Fruit fly (Drosophila melanogaster): ENCODE measurements around the gene JMJD6.

JMJD6 gene

dm6 chr3R:22368777-22369214 is 6.6 kb upstream of the JMJD6 start (continued):
- TF ChIP-seq pan (optimal IDR thresholded peaks at IDR 0.05) (peak in 1 of 2 experiments; percentile 31), pan (GFP tag; optimal IDR thresholded peaks at IDR 0.05 in 1 of 2, IDR thresholded peaks at IDR 0.05 in 1 of 2) (peak in 1 of 2 experiments; percentile 82), D19B (GFP tag; optimal IDR thresholded peaks at IDR 0.05) (peak; percentile 94), caup (GFP tag; optimal IDR thresholded peaks at IDR 0.05; ENCODE audit: severe bottlenecking) (peak; percentile 66), CG13894 (tag; optimal IDR thresholded peaks at IDR 0.05) (no peak), ac (GFP tag; optimal IDR thresholded peaks at IDR 0.05) (no peak), CG6175 (GFP tag; IDR thresholded peaks at IDR 0.05) (no peak), CG4360 (GFP tag; IDR thresholded peaks at IDR 0.05) (no peak; the same call in 1 of the 2 replicates), fu2 (GFP tag; optimal IDR thresholded peaks at IDR 0.05) (no peak), Nf-YC (tag; optimal IDR thresholded peaks at IDR 0.05) (no peak), oc (tag; optimal IDR thresholded peaks at IDR 0.05) (no peak), CG1233 (GFP tag; optimal IDR thresholded peaks at IDR 0.05) (no peak), CG18599 (GFP tag; optimal IDR thresholded peaks at IDR 0.05) (peak; percentile 87), CG10366 (GFP tag; IDR thresholded peaks at IDR 0.05) (peak; percentile 76), ato (GFP tag; IDR thresholded peaks at IDR 0.05; ENCODE audit: partially characterized antibody) (no peak), bigmax (GFP tag; optimal IDR thresholded peaks at IDR 0.05) (no peak), Spps (tag; optimal IDR thresholded peaks at IDR 0.05) (no peak), GATAe (GFP tag; conservative IDR thresholded peaks at IDR 0.05) (peak; percentile 13; the same call in 1 of the 2 replicates), CG12769 (tag; optimal IDR thresholded peaks at IDR 0.05) (no peak), CG17912 (GFP tag; optimal IDR thresholded peaks at IDR 0.05) (no peak), Dfd (GFP tag; optimal IDR thresholded peaks at IDR 0.05) (no peak), seq (GFP tag; IDR thresholded peaks at IDR 0.05) (peak; percentile 84), CG6272 (GFP tag; IDR thresholded peaks at IDR 0.05) (peak; percentile 44), Dbx (GFP tag; IDR thresholded peaks at IDR 0.05) (peak; percentile 82), CG11093 (GFP tag; IDR thresholded peaks at IDR 0.05) (peak; percentile 55; the same call in 1 of the 3 replicates), ro (GFP tag; IDR thresholded peaks at IDR 0.05) (no peak), dan (GFP tag; IDR thresholded peaks at IDR 0.05) (no peak), CG16779 (GFP tag; IDR thresholded peaks at IDR 0.05) (0 out of 2 replicates have a peak, but pooled peaks have one; percentile 10), CG4707 (GFP tag; optimal IDR thresholded peaks at IDR 0.05) (no peak), z (GFP tag; IDR thresholded peaks at IDR 0.05) (no peak), CG30431 (GFP tag; optimal IDR thresholded peaks at IDR 0.05) (no peak), exex (tag; optimal IDR thresholded peaks at IDR 0.05) (no peak), Drgx (GFP tag; IDR thresholded peaks at IDR 0.05) (peak; percentile 62), YL-1 (GFP tag; optimal IDR thresholded peaks at IDR 0.05) (no peak), cas (GFP tag; IDR thresholded peaks at IDR 0.05) (0 out of 2 replicates have a peak, but pooled peaks have one; percentile 40), wdn (GFP tag; IDR thresholded peaks at IDR 0.05) (peak; percentile 72), sens (GFP tag) (peak; percentile 95), CG18619 (GFP tag; optimal IDR thresholded peaks at IDR 0.05) (peak; percentile 69), dysf (GFP tag; IDR thresholded peaks at IDR 0.05) (peak; percentile 82), slou (GFP tag; optimal IDR thresholded peaks at IDR 0.05) (peak; percentile 45), zf30C (GFP tag; optimal IDR thresholded peaks at IDR 0.05) (no peak), pzg (GFP tag; optimal IDR thresholded peaks at IDR 0.05) (no peak), cg (GFP tag; optimal IDR thresholded peaks at IDR 0.05) (no peak), Fer2 (tag; optimal IDR thresholded peaks at IDR 0.05) (peak; percentile 45), lbe (GFP tag; optimal IDR thresholded peaks at IDR 0.05) (peak; percentile 25), bab2 (GFP tag; optimal IDR thresholded peaks at IDR 0.05) (no peak), lmd (GFP tag; IDR thresholded peaks at IDR 0.05) (peak; percentile 78), CG12391 (tag; optimal IDR thresholded peaks at IDR 0.05) (peak; percentile 62), twi (tag; optimal IDR thresholded peaks at IDR 0.05) (no peak), emc (GFP tag; optimal IDR thresholded peaks at IDR 0.05) (no peak), sc (optimal IDR thresholded peaks at IDR 0.05) (no peak), sc (GFP tag; optimal IDR thresholded peaks at IDR 0.05) (peak; percentile 17)

All from whole organism, embryonic.